Fruit fly (Drosophila melanogaster): ENCODE data around the gene CG15534.
A peak's percentile ranks its signal among the peaks of the same experiment; 100 is the strongest.

CG15534 gene

dm6 chr3R:30444946-30445345, 13.1 kb downstream of the CG15534 start, which contains the start of gene Osi23:
Gene Osi23 (minus strand): TSS chr3R:30445046.
- no peak for TF ChIP-seq Hr78 (GFP tag; optimal IDR thresholded peaks at IDR 0.05)
- TF ChIP-seq tai (GFP tag; optimal IDR thresholded peaks at IDR 0.05), result no peak
- TF ChIP-seq Abd-B (GFP tag; optimal IDR thresholded peaks at IDR 0.05), result no peak
- no peak for TF ChIP-seq woc (GFP tag; optimal IDR thresholded peaks at IDR 0.05)
- no peak for TF ChIP-seq Mio (GFP tag; optimal IDR thresholded peaks at IDR 0.05)
- TF ChIP-seq HLH106 (tag; optimal IDR thresholded peaks at IDR 0.05), result no peak

- no peak for TF ChIP-seq h (GFP tag; optimal IDR thresholded peaks at IDR 0.05)
- TF ChIP-seq CrebA (GFP tag; optimal IDR thresholded peaks at IDR 0.05; ENCODE audit: borderline replicate concordance), result peak; percentile 22
These were observed 17.6 kb downstream of the CG15534 start for dm6 chr3R:30449446-30449845.

DNA sequence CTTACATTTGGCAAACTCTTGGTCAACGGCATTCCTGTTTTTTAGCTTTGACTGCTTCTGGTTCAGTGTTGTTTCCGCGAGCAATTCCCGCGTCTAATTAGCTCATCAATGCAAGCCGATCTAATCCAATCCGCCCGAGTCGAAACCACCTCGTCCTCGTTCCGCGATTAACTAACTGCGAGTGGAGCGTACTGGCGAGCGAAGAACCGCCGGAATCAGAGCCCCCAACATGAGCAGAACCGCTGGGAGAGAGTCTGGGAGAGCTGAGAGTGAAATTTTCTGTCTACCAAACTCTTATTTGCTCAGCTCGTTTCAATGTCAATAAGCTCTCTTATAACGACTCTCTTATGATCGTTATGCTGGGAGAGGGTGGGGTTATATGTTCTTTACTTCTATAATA, 18.4 kb downstream of the CG15534 start:
- TF ChIP-seq Hr83 (GFP tag; optimal IDR thresholded peaks at IDR 0.05; ENCODE audit: poor library complexity, severe bottlenecking) (peak; percentile 100), CG32264 (GFP tag; optimal IDR thresholded peaks at IDR 0.05) (no peak), CG9705 (GFP tag; optimal IDR thresholded peaks at IDR 0.05) (peak; percentile 29), woc (GFP tag; optimal IDR thresholded peaks at IDR 0.05) (no peak), Myc (optimal IDR thresholded peaks at IDR 0.05) (no peak), Dif (GFP tag; optimal IDR thresholded peaks at IDR 0.05; ENCODE audit: partially characterized antibody) (peak; percentile 98), sv (GFP tag; optimal IDR thresholded peaks at IDR 0.05) (peak; percentile 63), CrebA (GFP tag; optimal IDR thresholded peaks at IDR 0.05; ENCODE audit: borderline replicate concordance) (peak; percentile 90), Rel (GFP tag; optimal IDR thresholded peaks at IDR 0.05) (peak; percentile 53), Rel (tag; optimal IDR thresholded peaks at IDR 0.05) (peak; percentile 19), foxo (GFP tag; optimal IDR thresholded peaks at IDR 0.05) (peak in 1 of 2 experiments; percentile 31), lola (GFP tag; optimal IDR thresholded peaks at IDR 0.05) (no peak), fru (GFP tag; optimal IDR thresholded peaks at IDR 0.05) (peak; percentile 84), jim (GFP tag; optimal IDR thresholded peaks at IDR 0.05) (peak; percentile 99), HLH106 (tag; optimal IDR thresholded peaks at IDR 0.05) (peak; percentile 40), rgr (GFP tag; optimal IDR thresholded peaks at IDR 0.05) (peak; percentile 95), Hnf4 (GFP tag; optimal IDR thresholded peaks at IDR 0.05) (peak; percentile 98), pan (optimal IDR thresholded peaks at IDR 0.05) (no peak), sage (GFP tag; optimal IDR thresholded peaks at IDR 0.05) (peak; percentile 93), dl (GFP tag; optimal IDR thresholded peaks at IDR 0.05; ENCODE audit: insufficient read depth in 1 of 2, partially characterized antibody in 2 of 2) (peak; percentile 95 to 97), br (GFP tag; optimal IDR thresholded peaks at IDR 0.05) (peak; percentile 83), dmrt93B (GFP tag; optimal IDR thresholded peaks at IDR 0.05) (peak; percentile 50), brk (GFP tag; optimal IDR thresholded peaks at IDR 0.05) (peak; percentile 96), ey (GFP tag; optimal IDR thresholded peaks at IDR 0.05) (peak; percentile 47), Dfd (GFP tag; optimal IDR thresholded peaks at IDR 0.05) (no peak), N (GFP tag; optimal IDR thresholded peaks at IDR 0.05) (no peak), OdsH (GFP tag; optimal IDR thresholded peaks at IDR 0.05) (peak; percentile 88), usp (GFP tag; optimal IDR thresholded peaks at IDR 0.05) (no peak), psq (GFP tag; optimal IDR thresholded peaks at IDR 0.05) (peak; percentile 80), h (GFP tag; optimal IDR thresholded peaks at IDR 0.05) (peak; percentile 95), Jra (GFP tag; optimal IDR thresholded peaks at IDR 0.05) (peak; percentile 99), Abd-B (GFP tag; optimal IDR thresholded peaks at IDR 0.05) (no peak), tai (GFP tag; optimal IDR thresholded peaks at IDR 0.05) (peak; percentile 98), Vsx2 (GFP tag; optimal IDR thresholded peaks at IDR 0.05; ENCODE audit: partially characterized antibody) (peak; percentile 98), GATAd (GFP tag; optimal IDR thresholded peaks at IDR 0.05) (peak; percentile 98), Mio (GFP tag; optimal IDR thresholded peaks at IDR 0.05) (peak; percentile 73), Sp1 (GFP tag; optimal IDR thresholded peaks at IDR 0.05) (peak; percentile 66), Hr78 (GFP tag; optimal IDR thresholded peaks at IDR 0.05) (no peak), dsf (GFP tag; optimal IDR thresholded peaks at IDR 0.05; ENCODE audit: borderline replicate concordance) (peak; percentile 95)

Measured in whole organism, wandering third instar larva.